Worm (Caenorhabditis elegans) whole organism, late embryonic: ENCODE data around the gene lron-4.

Source experiments
- C08G9.2 ChIP-seq: sonication (generic microtip); optimal IDR thresholded peaks from 2 replicates; lab custom pipeline; 2016; ENCODE audit warnings: mild to moderate bottlenecking, missing genetic modification characterization, moderate library complexity, missing compliant biosample characterization
- C38D4.7 ChIP-seq: fragments of 200-800 bp; sonication (Bioruptor generic); optimal IDR thresholded peaks from 2 replicates; lab custom pipeline; 2018; ENCODE audit warnings: mild to moderate bottlenecking, missing genetic modification characterization, moderate library complexity, missing compliant biosample characterization
- K02D7.2 ChIP-seq: sonication (generic microtip); optimal IDR thresholded peaks from 2 replicates; lab custom pipeline; 2017; ENCODE audit warnings: mild to moderate bottlenecking, missing genetic modification characterization, missing compliant biosample characterization
- K09A11.1 ChIP-seq: sonication (generic microtip); optimal IDR thresholded peaks from 2 replicates; lab custom pipeline; 2017; ENCODE audit warnings: antibody characterized with exemption, mild to moderate bottlenecking, missing genetic modification characterization, missing compliant biosample characterization; ENCODE audit not compliant: insufficient read depth
- Y22D7AL.16 ChIP-seq: sonication (generic microtip); optimal IDR thresholded peaks from 2 replicates; lab custom pipeline; 2016; ENCODE audit warnings: missing genetic modification characterization, missing compliant biosample characterization
- ahr-1 ChIP-seq: sonication (generic microtip); optimal IDR thresholded peaks from 2 replicates; lab custom pipeline; 2016; ENCODE audit warnings: missing genetic modification characterization, missing compliant biosample characterization
- ceh-14 ChIP-seq: sonication (generic microtip); optimal IDR thresholded peaks from 2 replicates; lab custom pipeline; 2016; ENCODE audit warnings: missing genotype, missing genetic modification characterization, missing compliant biosample characterization
- ceh-18 ChIP-seq: sonication (generic microtip); optimal IDR thresholded peaks from 2 replicates; lab custom pipeline; 2016; ENCODE audit warnings: missing genetic modification characterization, missing compliant biosample characterization
- ceh-19 ChIP-seq: fragments of 200-800 bp; sonication (Bioruptor generic); optimal IDR thresholded peaks from 2 replicates; lab custom pipeline; 2018; ENCODE audit warnings: mild to moderate bottlenecking, missing genetic modification characterization, missing compliant biosample characterization
- ceh-2 ChIP-seq: sonication (generic microtip); optimal IDR thresholded peaks from 2 replicates; lab custom pipeline; 2016; ENCODE audit warnings: missing genotype, missing genetic modification characterization, missing compliant biosample characterization
- ceh-22 ChIP-seq: sonication (generic microtip); optimal IDR thresholded peaks from 2 replicates; lab custom pipeline; 2017; ENCODE audit warnings: missing biosample characterization, missing genetic modification characterization
- ceh-24 ChIP-seq: sonication (generic microtip); optimal IDR thresholded peaks from 2 replicates; lab custom pipeline; 2016; ENCODE audit warnings: mild to moderate bottlenecking, missing genetic modification characterization, missing compliant biosample characterization
- ceh-31 ChIP-seq: sonication (generic microtip); optimal IDR thresholded peaks from 2 replicates; lab custom pipeline; 2016; ENCODE audit warnings: missing genetic modification characterization, missing compliant biosample characterization
- ceh-34 ChIP-seq: sonication (generic microtip); optimal IDR thresholded peaks from 2 replicates; lab custom pipeline; 2016; ENCODE audit warnings: mild to moderate bottlenecking, missing genetic modification characterization, missing compliant biosample characterization
- ceh-45 ChIP-seq: fragments of 200-800 bp; sonication (Bioruptor generic); IDR thresholded peaks from 2 replicates; pipeline ENCODE4 v1.3.6; 2022; ENCODE audit warnings: missing genetic modification reagents, missing genetic modification characterization, missing compliant biosample characterization
- ceh-6 ChIP-seq: fragments of 200-800 bp; sonication (Bioruptor generic); optimal IDR thresholded peaks from 2 replicates; lab custom pipeline; 2018; ENCODE audit warnings: mild to moderate bottlenecking, missing genetic modification characterization, missing compliant biosample characterization
- che-1 ChIP-seq: sonication (generic microtip); optimal IDR thresholded peaks from 2 replicates; lab custom pipeline; 2016; ENCODE audit warnings: mild to moderate bottlenecking, missing genetic modification characterization, missing compliant biosample characterization
- dve-1 ChIP-seq: sonication (generic microtip); optimal IDR thresholded peaks from 2 replicates; lab custom pipeline; 2017; ENCODE audit warnings: antibody characterized with exemption, mild to moderate bottlenecking, missing genetic modification characterization, missing compliant biosample characterization
- elt-2 ChIP-seq: sonication (generic microtip); optimal IDR thresholded peaks from 2 replicates; lab custom pipeline; 2016; ENCODE audit warnings: missing genetic modification reagents, missing genetic modification characterization, missing compliant biosample characterization
- elt-4 ChIP-seq: sonication (generic microtip); optimal IDR thresholded peaks from 2 replicates; lab custom pipeline; 2016; ENCODE audit warnings: missing genetic modification characterization, missing compliant biosample characterization
- eyg-1 ChIP-seq: sonication (generic microtip); optimal IDR thresholded peaks from 2 replicates; lab custom pipeline; 2016; ENCODE audit warnings: missing genotype, missing genetic modification characterization, missing compliant biosample characterization
- fax-1 ChIP-seq: sonication (generic microtip); optimal IDR thresholded peaks from 2 replicates; lab custom pipeline; 2016; ENCODE audit warnings: missing genotype, missing genetic modification characterization, missing compliant biosample characterization
- fkh-10 ChIP-seq: fragments of 150-350 bp; optimal IDR thresholded peaks from 2 replicates; lab custom pipeline; 2014; ENCODE audit warnings: missing biosample characterization, missing genetic modification reagents, missing genetic modification characterization
- fkh-6 ChIP-seq: sonication (generic microtip); optimal IDR thresholded peaks from 2 replicates; lab custom pipeline; 2016; ENCODE audit warnings: missing genetic modification characterization, missing compliant biosample characterization
- hlh-13 ChIP-seq: fragments of 200-800 bp; sonication (Bioruptor generic); optimal IDR thresholded peaks from 2 replicates; lab custom pipeline; 2018; ENCODE audit warnings: mild to moderate bottlenecking, missing genetic modification characterization, missing compliant biosample characterization
- hlh-15 ChIP-seq: sonication (generic microtip); optimal IDR thresholded peaks from 2 replicates; lab custom pipeline; 2016; ENCODE audit warnings: missing genetic modification characterization, missing compliant biosample characterization
- hlh-30 ChIP-seq: sonication (generic microtip); optimal IDR thresholded peaks from 2 replicates; lab custom pipeline; 2017; ENCODE audit warnings: antibody characterized with exemption, missing genetic modification characterization, missing compliant biosample characterization; ENCODE audit not compliant: insufficient read depth
- lin-11 ChIP-seq: fragments of 200-800 bp; sonication (Bioruptor generic); optimal IDR thresholded peaks from 2 replicates; lab custom pipeline; 2018; ENCODE audit warnings: mild to moderate bottlenecking, missing genetic modification characterization, missing compliant biosample characterization
- mec-3 ChIP-seq: sonication (generic microtip); optimal IDR thresholded peaks from 2 replicates; lab custom pipeline; 2016; ENCODE audit warnings: borderline replicate concordance, missing genetic modification characterization, missing compliant biosample characterization
- nfya-1 ChIP-seq: sonication (generic microtip); optimal IDR thresholded peaks from 2 replicates; lab custom pipeline; 2017; ENCODE audit warnings: missing genetic modification characterization, mild to moderate bottlenecking, missing compliant biosample characterization, antibody characterized with exemption, moderate library complexity
- nhr-11 ChIP-seq: fragments of 150-350 bp; optimal IDR thresholded peaks from 2 replicates; lab custom pipeline; 2014; ENCODE audit warnings: missing biosample characterization, missing genetic modification characterization
- nhr-232 ChIP-seq: sonication (generic microtip); optimal IDR thresholded peaks from 2 replicates; lab custom pipeline; 2016; ENCODE audit warnings: missing genetic modification characterization, missing compliant biosample characterization
- odd-2 ChIP-seq: sonication (generic microtip); optimal IDR thresholded peaks from 2 replicates; lab custom pipeline; 2017; ENCODE audit warnings: antibody characterized with exemption, mild to moderate bottlenecking, missing genetic modification characterization, missing compliant biosample characterization
- pha-2 ChIP-seq: sonication (generic microtip); optimal IDR thresholded peaks from 2 replicates; lab custom pipeline; 2017; ENCODE audit warnings: mild to moderate bottlenecking, missing genetic modification characterization, missing compliant biosample characterization
- ref-2 ChIP-seq: sonication (generic microtip); optimal IDR thresholded peaks from 2 replicates; lab custom pipeline; 2016; ENCODE audit warnings: missing genetic modification characterization, missing compliant biosample characterization
- rnt-1 ChIP-seq: sonication (generic microtip); optimal IDR thresholded peaks from 2 replicates; lab custom pipeline; 2016; ENCODE audit warnings: missing genetic modification characterization, missing compliant biosample characterization
- sdc-2 ChIP-seq: sonication (generic microtip); optimal IDR thresholded peaks from 2 replicates; lab custom pipeline; 2016; ENCODE audit warnings: missing genotype, missing genetic modification characterization, missing compliant biosample characterization
- sox-4 ChIP-seq: sonication (generic microtip); optimal IDR thresholded peaks from 2 replicates; lab custom pipeline; 2017; ENCODE audit warnings: mild to moderate bottlenecking, missing genetic modification characterization, inconsistent platforms, missing compliant biosample characterization
- tbx-2 ChIP-seq: sonication (generic microtip); optimal IDR thresholded peaks from 2 replicates; lab custom pipeline; 2016; ENCODE audit warnings: missing genetic modification characterization, missing compliant biosample characterization
- tbx-7 ChIP-seq: sonication (generic microtip); optimal IDR thresholded peaks from 2 replicates; lab custom pipeline; 2016; ENCODE audit warnings: missing genotype, missing genetic modification characterization, missing compliant biosample characterization
- ttx-3 ChIP-seq: sonication (generic microtip); optimal IDR thresholded peaks from 2 replicates; lab custom pipeline; 2016; ENCODE audit warnings: missing genetic modification reagents, missing genetic modification characterization, missing compliant biosample characterization
- unc-3 ChIP-seq, 2 experiments: fragments of 200-800 bp in 1 of 2; sonication (Bioruptor generic) in 1 of 2; sonication (generic microtip) in 1 of 2; conservative IDR thresholded peaks in 1 of 2; optimal IDR thresholded peaks in 1 of 2; 2 replicates each; pipeline versions ENCODE4 v1.3.6 to Lab custom; 2016 to 2022; ENCODE audit warnings: missing compliant biosample characterization in 2 of 2, missing genetic modification characterization in 2 of 2, missing genetic modification reagents in 1 of 2
- unc-42 ChIP-seq: sonication (generic microtip); optimal IDR thresholded peaks from 2 replicates; lab custom pipeline; 2016; ENCODE audit warnings: missing genotype, missing genetic modification characterization, missing compliant biosample characterization
- unc-55 ChIP-seq: sonication (generic microtip); optimal IDR thresholded peaks from 2 replicates; lab custom pipeline; 2017; ENCODE audit warnings: missing biosample characterization, missing genetic modification reagents, missing genetic modification characterization
- ztf-16 ChIP-seq: sonication (generic microtip); optimal IDR thresholded peaks from 2 replicates; lab custom pipeline; 2017; ENCODE audit warnings: missing genetic modification characterization, missing compliant biosample characterization

lron-4 gene

ce11 chrII:8086803-8087202, 25.2 kb downstream of the lron-4 start, which contains the start of gene K02C4.3:
Gene K02C4.3, minus strand, starts transcription at chrII:8086853.
- no peak for TF ChIP-seq rnt-1 (tag; lab: Kevin White, UChicago)
- peak; percentile 23 for TF ChIP-seq nfya-1 (tag; lab: Kevin White, UChicago)
- peak; percentile 43 for TF ChIP-seq unc-42 (tag; lab: Kevin White, UChicago)
- peak; percentile 25 for TF ChIP-seq ceh-31 (tag; lab: Kevin White, UChicago)
- peak; percentile 0 for TF ChIP-seq elt-2 (tag; lab: Kevin White, UChicago)
- TF ChIP-seq eyg-1 (tag; lab: Kevin White, UChicago): no peak
- no peak for TF ChIP-seq ceh-2 (tag; lab: Kevin White, UChicago)

DNA sequence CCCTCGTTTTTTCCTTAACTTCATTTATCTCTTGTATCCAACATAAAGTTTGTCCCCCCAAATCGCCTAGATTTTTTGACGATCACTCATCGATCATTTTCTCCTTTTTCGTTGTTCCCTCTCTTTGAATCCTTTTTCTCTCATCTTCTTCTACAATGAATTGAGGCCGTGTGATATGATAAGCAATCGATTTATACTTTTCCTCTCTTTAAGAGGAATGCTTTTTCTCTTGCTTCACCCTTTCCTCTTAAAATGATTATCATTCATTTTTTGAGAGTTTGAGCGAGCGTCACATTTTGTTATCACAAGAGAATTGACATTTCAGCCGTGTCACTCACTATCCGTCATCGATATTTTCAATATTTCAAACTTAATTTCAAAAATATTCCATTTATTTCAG, 33.9 kb downstream of the lron-4 start, which contains the start of gene K02C4.5:
Gene K02C4.5, plus strand, starts transcription at position 395 of the 400 bp plus-strand sequence.
- TF ChIP-seq C38D4.7 (GFP tag; lab: Kevin White, UChicago): no peak
- TF ChIP-seq tbx-7 (tag; lab: Kevin White, UChicago): no peak
- TF ChIP-seq Y22D7AL.16 (tag; lab: Kevin White, UChicago): no peak
- no peak for TF ChIP-seq sdc-2 (tag; lab: Kevin White, UChicago)
- no peak for TF ChIP-seq hlh-15 (tag; lab: Kevin White, UChicago)
- no peak for TF ChIP-seq ceh-19
- no peak for TF ChIP-seq tbx-2 (tag; lab: Kevin White, UChicago)
- no peak for TF ChIP-seq unc-55
- TF ChIP-seq, all 69 proteins: peak for 0

DNA sequence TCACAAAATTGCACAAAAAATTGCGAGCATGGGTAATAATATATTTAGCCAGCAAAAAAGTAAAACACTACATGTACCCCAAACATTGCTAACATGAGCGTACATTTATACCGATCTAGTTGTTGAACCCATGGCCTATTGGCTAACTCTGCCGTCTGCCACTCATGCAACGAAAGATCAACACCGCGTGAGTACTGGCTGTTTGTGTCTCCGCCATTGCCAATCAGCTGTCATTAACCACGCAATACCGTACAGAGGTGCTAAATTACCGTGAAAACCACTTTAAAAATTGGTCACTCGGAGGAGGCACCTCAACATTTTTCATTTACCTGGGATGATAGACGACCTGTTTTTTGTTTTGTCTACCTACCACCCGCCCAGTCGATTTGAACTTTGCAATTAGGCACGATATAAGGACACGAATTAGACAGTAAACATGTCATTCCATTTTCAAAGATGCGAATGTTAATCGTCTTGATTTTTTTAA, 36.6 kb downstream of the lron-4 start, which contains the start of gene K02C4.2:
Gene K02C4.2, plus strand, starts transcription at position 437 of the 487 bp plus-strand sequence.
- TF ChIP-seq ceh-31 (tag; lab: Kevin White, UChicago) (peak; percentile 10), dve-1 (peak; percentile 76), elt-4 (tag; lab: Kevin White, UChicago) (no peak), unc-3 (GFP tag; conservative IDR thresholded peaks at IDR 0.05; lab: Robert Waterston, UW) (no peak), unc-3 (tag; optimal IDR thresholded peaks at IDR 0.05; lab: Kevin White, UChicago) (no peak), fkh-6 (peak; percentile 46), ttx-3 (peak; percentile 40), K09A11.1 (tag; lab: Kevin White, UChicago) (peak; percentile 63), ceh-34 (tag; lab: Kevin White, UChicago) (peak; percentile 52), K02D7.2 (tag; lab: Kevin White, UChicago) (peak; percentile 5), tbx-2 (tag; lab: Kevin White, UChicago) (peak; percentile 73), hlh-30 (peak; percentile 55), fkh-10 (GFP tag; lab: Kevin White, UChicago) (no peak), nhr-11 (no peak), C08G9.2 (peak; percentile 48), C38D4.7 (GFP tag; lab: Kevin White, UChicago) (peak; percentile 55), ceh-14 (tag; lab: Kevin White, UChicago) (peak; percentile 40), ceh-22 (peak; percentile 45), ztf-16 (peak; percentile 67), hlh-13 (GFP tag; lab: Kevin White, UChicago) (peak; percentile 57), ahr-1 (tag; lab: Kevin White, UChicago) (no peak), ceh-6 (GFP tag; lab: Kevin White, UChicago) (peak; percentile 78), ceh-2 (tag; lab: Kevin White, UChicago) (peak; percentile 6), che-1 (peak; percentile 71), pha-2 (tag; lab: Kevin White, UChicago) (peak; percentile 21), ceh-45 (0 out of 2 replicates have a peak, but pooled peaks have one; percentile 30), mec-3 (tag; lab: Kevin White, UChicago) (no peak), odd-2 (tag; lab: Kevin White, UChicago) (peak; percentile 12), sox-4 (peak; percentile 55), ref-2 (tag; lab: Kevin White, UChicago) (peak; percentile 59), nhr-232 (tag; lab: Kevin White, UChicago) (peak; percentile 64), ceh-18 (tag; lab: Kevin White, UChicago) (peak; percentile 57), elt-2 (tag; lab: Kevin White, UChicago) (peak; percentile 82), lin-11 (peak; percentile 49), fax-1 (tag; lab: Kevin White, UChicago) (peak; percentile 9), ceh-24 (tag; lab: Kevin White, UChicago) (no peak), nfya-1 (tag; lab: Kevin White, UChicago) (peak; percentile 51), tbx-7 (tag; lab: Kevin White, UChicago) (peak; percentile 9), eyg-1 (tag; lab: Kevin White, UChicago) (peak; percentile 52)
